Fruit fly (Drosophila melanogaster): ENCODE measurements around the gene CG10096.
A peak's percentile ranks its signal among the peaks of the same experiment; 100 is the strongest.

CG10096 gene

DNA sequence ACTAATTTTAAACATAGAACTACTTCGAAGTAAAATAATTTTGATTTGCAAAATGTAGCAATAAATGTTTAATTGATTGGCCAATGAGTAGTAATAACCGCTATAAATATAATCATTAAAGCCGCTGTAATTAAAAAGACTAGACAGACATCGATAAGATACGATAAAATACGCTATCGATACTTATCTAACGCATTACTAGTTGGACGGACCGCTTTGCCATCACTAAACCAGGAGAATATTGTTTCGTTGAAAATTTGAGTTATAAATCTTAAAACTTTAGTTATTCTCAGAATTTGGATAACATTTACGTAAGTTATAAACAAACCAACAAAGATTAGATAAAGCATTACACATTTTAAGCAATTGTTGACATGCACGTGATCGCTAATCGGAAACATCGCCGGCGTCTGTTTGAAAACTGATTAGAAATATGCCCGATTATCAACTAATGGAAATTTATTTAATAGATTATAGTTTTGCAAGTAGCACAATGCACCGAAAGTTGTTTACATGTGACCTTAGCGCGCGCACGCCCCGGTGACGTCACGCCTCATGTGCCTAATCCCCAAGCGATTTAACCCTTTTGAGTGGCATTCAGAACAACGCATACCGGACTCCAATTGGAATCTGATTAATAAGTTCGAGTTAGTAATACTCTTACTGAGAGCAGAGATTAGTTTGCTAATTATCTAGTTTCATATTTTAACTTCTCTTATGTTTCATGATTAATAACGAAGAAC lies 43.8 kb upstream of the CG10096 start, which contains the start of gene Desat1 (continued):
- TF ChIP-seq nom (GFP tag; optimal IDR thresholded peaks at IDR 0.05), result no peak
- TF ChIP-seq fd3F (GFP tag; optimal IDR thresholded peaks at IDR 0.05), result no peak
- TF ChIP-seq CG8924 (tag; optimal IDR thresholded peaks at IDR 0.05), result peak; percentile 34
- TF ChIP-seq croc (GFP tag; conservative IDR thresholded peaks at IDR 0.05), result no peak
- no peak for TF ChIP-seq CG8478 (optimal IDR thresholded peaks at IDR 0.05)
- no peak for TF ChIP-seq CG12299 (tag; optimal IDR thresholded peaks at IDR 0.05)
- no peak for TF ChIP-seq Rfx (GFP tag; IDR thresholded peaks at IDR 0.05)
- no peak for TF ChIP-seq stc (GFP tag; IDR thresholded peaks at IDR 0.05)
- no peak for TF ChIP-seq ara (GFP tag; IDR thresholded peaks at IDR 0.05)
- TF ChIP-seq CG31224 (GFP tag; IDR thresholded peaks at IDR 0.05), result no peak
- TF ChIP-seq salm (tag; optimal IDR thresholded peaks at IDR 0.05), result no peak
- no peak for TF ChIP-seq schlank (tag; optimal IDR thresholded peaks at IDR 0.05)
- no peak for TF ChIP-seq CG10431 (GFP tag; optimal IDR thresholded peaks at IDR 0.05)
- no peak for TF ChIP-seq ssp (GFP tag; IDR thresholded peaks at IDR 0.05)
- TF ChIP-seq CG7556 (GFP tag; optimal IDR thresholded peaks at IDR 0.05), result no peak
- no peak for TF ChIP-seq z (GFP tag; IDR thresholded peaks at IDR 0.05)
- TF ChIP-seq CG2116 (GFP tag; optimal IDR thresholded peaks at IDR 0.05), result peak; percentile 87
- TF ChIP-seq Nf-YB (GFP tag; optimal IDR thresholded peaks at IDR 0.05), result no peak
- TF ChIP-seq CG5180 (GFP tag; optimal IDR thresholded peaks at IDR 0.05), result no peak
- TF ChIP-seq CG16813 (GFP tag; IDR thresholded peaks at IDR 0.05; ENCODE audit: partially characterized antibody), result peak; percentile 90
- TF ChIP-seq CG8281 (tag; optimal IDR thresholded peaks at IDR 0.05), result no peak
- TF ChIP-seq CG14860 (GFP tag; IDR thresholded peaks at IDR 0.05; ENCODE audit: partially characterized antibody), result peak; percentile 81
- peak in 1 of 2 experiments; percentile 41 for TF ChIP-seq Hr78 (GFP tag; optimal IDR thresholded peaks at IDR 0.05)
- TF ChIP-seq CG3163 (GFP tag; optimal IDR thresholded peaks at IDR 0.05), result no peak
- peak; percentile 95 for TF ChIP-seq CG6791 (GFP tag; IDR thresholded peaks at IDR 0.05; ENCODE audit: partially characterized antibody)
- no peak for TF ChIP-seq scrt (GFP tag; optimal IDR thresholded peaks at IDR 0.05)
- TF ChIP-seq CG4328 (GFP tag; optimal IDR thresholded peaks at IDR 0.05), result no peak
- TF ChIP-seq unpg (GFP tag; optimal IDR thresholded peaks at IDR 0.05), result no peak
- TF ChIP-seq mirr (GFP tag; optimal IDR thresholded peaks at IDR 0.05), result no peak
- TF ChIP-seq seq (GFP tag; IDR thresholded peaks at IDR 0.05), result no peak
- no peak for TF ChIP-seq CG6175 (GFP tag; IDR thresholded peaks at IDR 0.05)
- no peak for TF ChIP-seq CG6654 (GFP tag; optimal IDR thresholded peaks at IDR 0.05)
- TF ChIP-seq CG1832 (GFP tag; optimal IDR thresholded peaks at IDR 0.05), result no peak
- TF ChIP-seq D19A (tag; optimal IDR thresholded peaks at IDR 0.05), result peak; percentile 55
- no peak for TF ChIP-seq CG31388 (GFP tag; optimal IDR thresholded peaks at IDR 0.05)
- TF ChIP-seq danr (GFP tag; IDR thresholded peaks at IDR 0.05), result no peak
- no peak for TF ChIP-seq sens-2 (GFP tag; IDR thresholded peaks at IDR 0.05)
- no peak for TF ChIP-seq fd64A (GFP tag; optimal IDR thresholded peaks at IDR 0.05)
- no peak for TF ChIP-seq peb (GFP tag; IDR thresholded peaks at IDR 0.05)
- no peak for TF ChIP-seq CG14667 (GFP tag; IDR thresholded peaks at IDR 0.05)
- no peak for TF ChIP-seq CG11696 (GFP tag; IDR thresholded peaks at IDR 0.05)
- TF ChIP-seq Side (GFP tag; optimal IDR thresholded peaks at IDR 0.05), result no peak
- peak; percentile 86 for TF ChIP-seq ato (GFP tag; IDR thresholded peaks at IDR 0.05; ENCODE audit: partially characterized antibody)
- no peak for TF ChIP-seq CkIIα-i1 (GFP tag; IDR thresholded peaks at IDR 0.05)
- TF ChIP-seq lola (GFP tag; optimal IDR thresholded peaks at IDR 0.05), result no peak
- no peak for TF ChIP-seq CG15269 (tag; optimal IDR thresholded peaks at IDR 0.05)
- TF ChIP-seq CG16863 (GFP tag; optimal IDR thresholded peaks at IDR 0.05), result no peak
- TF ChIP-seq CG1024 (GFP tag; IDR thresholded peaks at IDR 0.05), result no peak
- TF ChIP-seq Ptx1 (GFP tag; IDR thresholded peaks at IDR 0.05), result no peak
- TF ChIP-seq gt (GFP tag; IDR thresholded peaks at IDR 0.05), result no peak
